Worm (Caenorhabditis elegans): Measurements from ENCODE around the gene pyr-1.
A peak's percentile ranks its signal among the peaks of the same experiment; 100 is the strongest.

The pyr-1 gene

DNA sequence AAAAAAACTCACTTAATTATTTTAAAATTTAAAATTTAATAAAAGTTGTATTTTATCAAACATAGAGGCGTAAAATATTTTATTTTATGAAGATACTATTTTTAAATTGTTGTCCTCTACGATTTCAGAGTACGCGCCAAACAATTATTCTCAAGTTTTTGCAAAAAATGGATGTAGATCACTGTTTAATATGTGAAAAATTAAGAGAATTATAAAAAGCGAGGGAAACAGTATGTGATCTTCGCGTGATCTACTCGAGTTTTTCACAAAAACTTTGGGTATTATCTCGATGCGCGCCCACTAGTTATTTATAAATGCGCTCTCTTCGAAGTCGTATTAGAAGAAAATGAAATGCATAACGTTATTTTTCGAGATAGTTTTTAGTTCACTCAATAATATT, 2.1 kb upstream of the pyr-1 start:
- TF ChIP-seq nhr-76 (tag; optimal IDR thresholded peaks at IDR 0.05) (no peak), tbx-8 (GFP tag; optimal IDR thresholded peaks at IDR 0.05) (no peak), ceh-43 (GFP tag; optimal IDR thresholded peaks at IDR 0.05) (no peak), pha-4 (tag; optimal IDR thresholded peaks at IDR 0.05) (no peak), unc-39 (tag; optimal IDR thresholded peaks at IDR 0.05) (no peak), drap-1 (GFP tag; optimal IDR thresholded peaks at IDR 0.05) (no peak), nhr-12 (tag; optimal IDR thresholded peaks at IDR 0.05) (no peak), unc-62 (GFP tag; optimal IDR thresholded peaks at IDR 0.05) (no peak)

- TF ChIP-seq blmp-1 (tag; optimal IDR thresholded peaks at IDR 0.05) (no peak), ztf-11 (tag; optimal IDR thresholded peaks at IDR 0.05) (no peak), lsy-2 (tag; optimal IDR thresholded peaks at IDR 0.05) (no peak), ham-2 (GFP tag; optimal IDR thresholded peaks at IDR 0.05) (no peak), bed-3 (GFP tag; optimal IDR thresholded peaks at IDR 0.05) (no peak), mls-2 (tag; optimal IDR thresholded peaks at IDR 0.05) (no peak), elt-1 (tag; optimal IDR thresholded peaks at IDR 0.05; ENCODE audit: borderline replicate concordance, insufficient read depth) (no peak), unc-39 (tag; optimal IDR thresholded peaks at IDR 0.05) (no peak), sem-2 (GFP tag; optimal IDR thresholded peaks at IDR 0.05) (no peak), nhr-28 (tag; optimal IDR thresholded peaks at IDR 0.05) (no peak)
These were observed 7.9 kb downstream of the pyr-1 start, which contains the start of gene atg-10 for ce11 chrII:8658835-8659234. atg-10 (plus strand) TSS chrII:8659135.

DNA sequence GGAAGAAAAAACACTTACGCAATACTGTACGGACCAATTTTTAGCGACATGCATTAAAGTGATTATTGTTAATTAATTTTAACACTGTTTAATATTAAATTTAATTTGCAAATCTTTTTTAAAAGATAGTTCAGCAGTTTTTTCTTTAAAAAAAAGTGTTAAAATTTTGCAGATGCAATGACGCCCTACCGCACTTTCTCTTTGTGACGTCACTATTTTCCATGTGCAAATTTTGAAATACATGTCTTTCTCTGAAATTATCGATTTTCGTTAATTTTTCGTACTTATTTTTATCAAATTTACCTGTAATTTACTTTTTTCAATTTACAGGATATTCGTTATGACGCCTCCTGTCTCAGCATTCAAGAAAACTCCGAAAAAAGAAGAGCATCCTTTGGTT, 10.6 kb downstream of the pyr-1 start, which contains the start of the genes piga-1 and eif-2Bepsilon:
Gene piga-1 (minus strand): TSS at position 174 of the 400 bp plus-strand sequence.
Gene eif-2Bepsilon (plus strand): TSS at position 331 of the 400 bp plus-strand sequence.
- TF ChIP-seq nhr-12 (tag; optimal IDR thresholded peaks at IDR 0.05) = no peak
- peak; percentile 56 for TF ChIP-seq zip-8 (tag; optimal IDR thresholded peaks at IDR 0.05)

- no peak for TF ChIP-seq unc-39 (tag; optimal IDR thresholded peaks at IDR 0.05)
These were observed 13.6 kb downstream of the pyr-1 start, which contains the start of gene etc-1 for ce11 chrII:8664533-8664932. etc-1 (plus strand) TSS chrII:8664833.

DNA sequence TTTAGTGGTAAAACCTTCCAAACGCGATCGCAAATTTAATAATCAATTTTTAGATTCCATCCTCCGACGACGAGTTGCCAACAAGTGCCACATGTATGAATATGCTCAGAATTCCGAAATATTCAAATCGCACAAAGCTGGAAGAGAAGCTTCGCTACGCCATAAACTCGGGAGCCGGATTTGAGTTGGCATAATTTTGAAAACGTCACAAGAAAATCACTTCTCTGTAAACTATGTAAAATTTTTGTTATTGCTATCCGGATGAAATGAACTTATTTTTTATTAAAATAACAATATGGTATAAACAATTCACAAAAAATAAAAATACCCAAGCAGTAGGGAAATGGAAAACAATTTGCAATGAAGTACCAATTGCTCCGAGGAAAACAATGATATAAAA, 18.0 kb downstream of the pyr-1 start:
- no peak for TF ChIP-seq ham-2 (GFP tag; optimal IDR thresholded peaks at IDR 0.05)
- TF ChIP-seq nhr-76 (tag; optimal IDR thresholded peaks at IDR 0.05) = no peak
- no peak for TF ChIP-seq lsy-2 (tag; optimal IDR thresholded peaks at IDR 0.05)
- no peak for TF ChIP-seq zip-8 (tag; optimal IDR thresholded peaks at IDR 0.05)
- no peak for TF ChIP-seq tbx-8 (GFP tag; optimal IDR thresholded peaks at IDR 0.05)
- no peak for TF ChIP-seq nhr-237 (tag; optimal IDR thresholded peaks at IDR 0.05)

ce11 chrII:8670835-8671234, 19.9 kb downstream of the pyr-1 start:
- TF ChIP-seq blmp-1 (tag; optimal IDR thresholded peaks at IDR 0.05) = no peak
- TF ChIP-seq sptf-1 (tag; optimal IDR thresholded peaks at IDR 0.05) = no peak
- no peak for TF ChIP-seq lsy-2 (tag; optimal IDR thresholded peaks at IDR 0.05)
- TF ChIP-seq cnd-1 (tag; optimal IDR thresholded peaks at IDR 0.05) = no peak
- TF ChIP-seq unc-120 (tag; optimal IDR thresholded peaks at IDR 0.05; ENCODE audit: poor library complexity, severe bottlenecking) = no peak
- TF ChIP-seq pha-4 (tag; optimal IDR thresholded peaks at IDR 0.05) = no peak
- no peak for TF ChIP-seq nhr-12 (tag; optimal IDR thresholded peaks at IDR 0.05)

- TF ChIP-seq snpc-4 (tag; optimal IDR thresholded peaks at IDR 0.05) = no peak
These were observed 24.5 kb downstream of the pyr-1 start for ce11 chrII:8675369-8675768.

DNA sequence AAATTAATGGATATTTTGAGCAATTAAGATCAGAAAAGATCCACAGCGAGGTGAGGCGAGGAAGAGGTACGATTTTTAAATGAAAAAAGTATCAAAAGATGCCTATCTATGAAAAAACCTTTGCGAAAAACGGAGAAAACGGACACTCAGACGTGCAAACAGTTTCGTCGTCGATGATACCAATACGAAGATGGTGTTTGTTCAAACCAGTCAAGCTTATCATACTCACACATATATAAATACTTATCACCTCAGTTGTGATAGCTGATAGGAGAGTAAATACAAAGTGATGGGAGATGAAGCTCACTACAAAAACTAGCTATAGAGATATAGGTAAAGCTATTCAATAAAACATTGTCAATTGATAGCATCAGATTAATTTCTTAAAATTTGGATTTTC, 28.9 kb downstream of the pyr-1 start:
- TF ChIP-seq nhr-28 (tag; optimal IDR thresholded peaks at IDR 0.05) (no peak), ham-2 (GFP tag; optimal IDR thresholded peaks at IDR 0.05) (no peak), elt-1 (tag; optimal IDR thresholded peaks at IDR 0.05; ENCODE audit: borderline replicate concordance, insufficient read depth) (no peak), snpc-4 (tag; optimal IDR thresholded peaks at IDR 0.05) (no peak), nhr-76 (tag; optimal IDR thresholded peaks at IDR 0.05) (no peak), blmp-1 (tag; optimal IDR thresholded peaks at IDR 0.05) (no peak), cnd-1 (tag; optimal IDR thresholded peaks at IDR 0.05) (no peak), pha-4 (tag; optimal IDR thresholded peaks at IDR 0.05) (no peak), drap-1 (GFP tag; optimal IDR thresholded peaks at IDR 0.05) (no peak), lsy-2 (tag; optimal IDR thresholded peaks at IDR 0.05) (no peak), nhr-237 (tag; optimal IDR thresholded peaks at IDR 0.05) (no peak), unc-39 (tag; optimal IDR thresholded peaks at IDR 0.05) (no peak), M03D4.4 (tag; optimal IDR thresholded peaks at IDR 0.05) (no peak)

Data from whole organism, mixed stage, embryonic.